Worm (Caenorhabditis elegans): ENCODE results near the gene R102.4.

Gene R102.4

DNA sequence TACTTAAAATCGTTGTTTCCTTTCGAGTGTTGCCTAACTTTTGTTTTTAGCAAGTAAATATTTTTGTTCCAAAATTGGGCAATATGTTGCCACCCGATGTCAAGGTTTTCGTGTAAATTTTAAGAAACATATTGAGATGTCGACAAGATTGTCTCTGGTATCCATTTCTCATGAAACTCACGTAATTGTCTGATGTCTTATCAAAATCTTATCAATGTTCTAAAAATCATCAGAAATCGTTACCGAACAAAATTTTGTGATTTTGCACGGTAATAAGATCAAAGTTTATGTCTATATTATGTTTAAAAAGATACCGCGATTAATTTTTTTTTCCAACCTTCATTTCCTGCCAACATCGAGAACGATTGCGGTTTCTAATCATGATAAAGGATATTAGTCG lies 3.9 kb upstream of the R102.4 start:
- TF ChIP-seq madf-8 (GFP tag; conservative IDR thresholded peaks at IDR 0.05) (no peak), lin-35 (GFP tag; optimal IDR thresholded peaks at IDR 0.05) (no peak), madf-3 (GFP tag; IDR thresholded peaks at IDR 0.05) (no peak), ets-4 (GFP tag; optimal IDR thresholded peaks at IDR 0.05) (no peak), C06A6.2 (GFP tag; conservative IDR thresholded peaks at IDR 0.05) (no peak), F49E8.2 (tag; optimal IDR thresholded peaks at IDR 0.05; ENCODE audit: insufficient read depth) (no peak), ztf-22 (GFP tag; optimal IDR thresholded peaks at IDR 0.05) (no peak)

DNA sequence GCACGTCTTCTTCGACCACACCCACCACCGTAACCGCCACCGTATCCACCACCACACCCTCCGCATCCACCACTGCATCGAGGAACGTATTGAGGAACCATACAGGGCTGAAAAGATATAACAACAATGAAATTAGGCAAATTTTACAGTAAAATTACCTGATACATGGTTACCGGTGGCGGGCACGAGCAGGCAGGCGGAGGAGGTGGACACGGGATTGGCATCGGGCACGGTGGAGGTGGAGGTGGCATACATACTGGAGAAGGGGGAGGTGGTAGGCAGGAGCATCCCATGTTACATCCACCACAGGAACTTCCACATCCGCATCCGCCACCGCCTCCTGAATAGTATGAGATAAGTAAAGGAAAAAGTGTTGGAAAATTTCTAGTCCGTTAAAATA lies 3.4 kb upstream of the R102.4 start:
- no peak for TF ChIP-seq Y53G8AR.9 (GFP tag; conservative IDR thresholded peaks at IDR 0.05)
- TF ChIP-seq dox-1 (GFP tag; IDR thresholded peaks at IDR 0.05) = peak; percentile 11; the same call in 1 of the 2 replicates
- 0 out of 2 replicates have a peak, but pooled peaks have one; percentile 49 for TF ChIP-seq ceh-58 (GFP tag; IDR thresholded peaks at IDR 0.05)

DNA sequence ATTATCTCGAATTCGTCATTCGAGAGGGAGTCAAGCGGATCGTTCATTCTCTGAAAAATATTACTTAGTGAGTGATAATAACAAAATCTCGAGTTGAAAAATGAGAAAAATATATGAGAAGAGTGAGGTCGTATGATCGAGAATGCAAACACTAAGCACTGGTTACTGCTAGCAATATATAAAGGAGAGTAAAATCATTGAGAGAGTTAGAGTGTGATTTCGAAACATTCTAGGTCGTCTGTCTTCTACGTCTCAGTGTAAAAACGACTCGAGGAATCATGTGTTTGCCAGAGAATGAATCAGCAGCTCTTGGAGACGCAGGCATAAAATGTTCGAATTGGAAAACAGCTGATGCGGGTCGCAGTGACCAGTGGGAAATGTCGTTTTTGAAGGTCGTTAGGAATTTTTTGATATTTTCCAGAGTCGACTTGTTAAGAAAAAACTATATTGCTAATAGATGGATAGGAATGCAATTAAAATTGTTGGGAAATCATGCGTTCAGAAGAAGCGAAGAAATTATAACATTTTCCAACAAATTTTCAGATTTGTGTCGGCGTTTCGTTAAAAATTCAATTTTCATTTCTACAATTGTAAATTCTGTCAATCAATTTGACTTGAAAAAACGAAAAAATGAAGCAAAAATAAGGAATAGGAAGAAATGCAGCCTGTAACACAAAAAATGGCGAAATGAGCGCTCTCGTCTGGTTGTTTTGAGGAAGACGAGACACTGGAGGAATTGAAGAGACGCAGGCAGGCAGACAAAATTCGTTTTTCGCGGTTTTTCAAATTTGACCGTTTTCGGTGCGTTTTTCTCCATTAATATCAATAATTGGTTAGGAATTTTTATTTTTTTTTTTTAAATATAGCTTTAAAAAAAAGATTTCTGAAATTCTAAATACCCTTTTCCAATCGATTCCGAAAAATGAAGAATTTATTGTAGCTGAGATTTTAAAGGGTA lies 2.2 kb upstream of the R102.4 start, which contains the start of gene allo-1:
Gene allo-1, minus strand, starts transcription at position 51 of the 958 bp plus-strand sequence.
- no peak for TF ChIP-seq F49E8.2 (tag; optimal IDR thresholded peaks at IDR 0.05; ENCODE audit: insufficient read depth)
- TF ChIP-seq cebp-1 (GFP tag; IDR thresholded peaks at IDR 0.05) = peak; percentile 97
- peak; percentile 98 for TF ChIP-seq cebp-1 (tag; optimal IDR thresholded peaks at IDR 0.05)
- no peak for TF ChIP-seq hrde-1 (tag; optimal IDR thresholded peaks at IDR 0.05; ENCODE audit: borderline replicate concordance)
- TF ChIP-seq lsl-1 (GFP tag; optimal IDR thresholded peaks at IDR 0.05) = no peak
- TF ChIP-seq zim-3 (tag; optimal IDR thresholded peaks at IDR 0.05) = no peak
- no peak for TF ChIP-seq unc-130 (GFP tag; optimal IDR thresholded peaks at IDR 0.05)
- no peak for TF ChIP-seq nhr-27 (tag; optimal IDR thresholded peaks at IDR 0.05)
- peak; percentile 4 for TF ChIP-seq madf-10 (tag; optimal IDR thresholded peaks at IDR 0.05)
- no peak for TF ChIP-seq lag-1 (GFP tag; IDR thresholded peaks at IDR 0.05)
- peak in 1 of 3 experiments; percentile 34 for TF ChIP-seq lin-35 (GFP tag; optimal IDR thresholded peaks at IDR 0.05)
- TF ChIP-seq hmg-1.2 (GFP tag; IDR thresholded peaks at IDR 0.05) = peak; percentile 100
- no peak for TF ChIP-seq B0261.1 (tag; optimal IDR thresholded peaks at IDR 0.05)
- TF ChIP-seq K11D2.4 (GFP tag; IDR thresholded peaks at IDR 0.05) = no peak
- TF ChIP-seq ztf-25 (GFP tag; IDR thresholded peaks at IDR 0.05) = no peak
- no peak for TF ChIP-seq ccch-3 (GFP tag; optimal IDR thresholded peaks at IDR 0.05)
- TF ChIP-seq hsf-1 (GFP tag; IDR thresholded peaks at IDR 0.05) = no peak
- peak; percentile 64 for TF ChIP-seq madf-6 (GFP tag; IDR thresholded peaks at IDR 0.05)
- no peak for TF ChIP-seq gei-17 (GFP tag; optimal IDR thresholded peaks at IDR 0.05)
- TF ChIP-seq lin-26 (GFP tag; IDR thresholded peaks at IDR 0.05) = no peak
- TF ChIP-seq snpc-1.3 (tag; optimal IDR thresholded peaks at IDR 0.05; ENCODE audit: insufficient read depth) = no peak
- TF ChIP-seq sdz-38 (tag; optimal IDR thresholded peaks at IDR 0.05) = no peak
- no peak for TF ChIP-seq ceh-91 (GFP tag; IDR thresholded peaks at IDR 0.05)
- no peak for TF ChIP-seq lir-1 (GFP tag; conservative IDR thresholded peaks at IDR 0.05)
- no peak for TF ChIP-seq snpc-3.4 (tag; optimal IDR thresholded peaks at IDR 0.05)
- no peak for TF ChIP-seq Y56A3A.18 (GFP tag; IDR thresholded peaks at IDR 0.05)
- no peak for TF ChIP-seq F57C9.4 (tag; optimal IDR thresholded peaks at IDR 0.05)
- TF ChIP-seq B0035.1 (tag; optimal IDR thresholded peaks at IDR 0.05) = no peak
- no peak for TF ChIP-seq ztf-18 (tag; optimal IDR thresholded peaks at IDR 0.05)
- TF ChIP-seq nhr-90 (tag; optimal IDR thresholded peaks at IDR 0.05) = no peak
- TF ChIP-seq mes-4 (tag; optimal IDR thresholded peaks at IDR 0.05) = no peak
- TF ChIP-seq sea-2 (GFP tag; IDR thresholded peaks at IDR 0.05) = no peak
- TF ChIP-seq pha-4 (tag; optimal IDR thresholded peaks at IDR 0.05) = peak; percentile 4
- TF ChIP-seq F33H1.4 (GFP tag; IDR thresholded peaks at IDR 0.05) = 0 out of 2 replicates have a peak, but pooled peaks have one; percentile 12
- no peak for TF ChIP-seq fkh-3 (tag; optimal IDR thresholded peaks at IDR 0.05)

Measured in whole organism, young adult.